Worm (Caenorhabditis elegans): ENCODE measurements around the gene B0457.4.

DNA sequence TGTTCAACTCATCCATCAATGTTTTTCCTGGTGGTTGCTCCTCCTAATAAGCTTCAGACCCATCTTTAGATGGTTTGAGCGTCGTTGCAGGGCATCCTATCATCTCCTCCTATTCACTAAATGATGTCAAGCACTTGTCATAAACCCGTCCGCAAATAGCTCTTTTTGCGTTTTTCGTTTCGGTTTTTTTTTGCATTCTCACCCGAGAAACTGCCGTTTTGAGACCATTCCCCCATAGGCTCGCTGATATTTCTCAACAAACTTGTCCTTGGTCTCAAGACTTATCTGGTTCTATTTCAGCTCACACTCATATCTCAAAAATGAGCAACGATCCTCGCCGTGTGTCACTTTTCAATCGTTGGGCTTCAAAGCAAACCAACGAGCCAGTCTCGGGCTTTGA lies 48.6 kb upstream of the B0457.4 start, which contains the start of gene cal-2:
- TF ChIP-seq elt-2 (tag; optimal IDR thresholded peaks at IDR 0.05) (no peak), fkh-10 (GFP tag; optimal IDR thresholded peaks at IDR 0.05) (no peak), K02D7.2 (tag; optimal IDR thresholded peaks at IDR 0.05) (no peak), lim-6 (tag; optimal IDR thresholded peaks at IDR 0.05) (no peak), npax-4 (tag; optimal IDR thresholded peaks at IDR 0.05) (no peak), unc-55 (GFP tag; optimal IDR thresholded peaks at IDR 0.05) (no peak), dmd-4 (tag; optimal IDR thresholded peaks at IDR 0.05; ENCODE audit: borderline replicate concordance) (no peak), C38D4.7 (GFP tag; optimal IDR thresholded peaks at IDR 0.05) (no peak), sox-4 (tag; optimal IDR thresholded peaks at IDR 0.05) (no peak), pha-2 (tag; optimal IDR thresholded peaks at IDR 0.05) (no peak), dve-1 (tag; optimal IDR thresholded peaks at IDR 0.05) (no peak), nfya-1 (tag; optimal IDR thresholded peaks at IDR 0.05) (no peak), pha-4 (tag; optimal IDR thresholded peaks at IDR 0.05) (no peak), ceh-45 (GFP tag; IDR thresholded peaks at IDR 0.05) (no peak)

Measured in whole organism, late embryonic.